Worm (Caenorhabditis elegans) whole organism, early embryonic: ENCODE data around the gene rpb-2.

Experiments
- B0310.2 ChIP-seq: sonication (generic microtip); optimal IDR thresholded peaks from 2 replicates; lab custom pipeline; 2016; ENCODE audit warnings: mild to moderate bottlenecking, missing genetic modification characterization, missing compliant biosample characterization
- F13C5.2 ChIP-seq: sonication (generic microtip); optimal IDR thresholded peaks from 2 replicates; lab custom pipeline; 2017; ENCODE audit warnings: mild to moderate bottlenecking, missing genetic modification characterization, inconsistent platforms, missing compliant biosample characterization
- aly-1 ChIP-seq: sonication (generic microtip); optimal IDR thresholded peaks from 2 replicates; lab custom pipeline; 2016; ENCODE audit warnings: missing genetic modification characterization, missing compliant biosample characterization
- ama-1 ChIP-seq: fragments of 150-350 bp; optimal IDR thresholded peaks from 2 replicates; lab custom pipeline; 2014
- ceh-13 ChIP-seq: fragments of 200-800 bp; sonication (Bioruptor generic); optimal IDR thresholded peaks from 2 replicates; lab custom pipeline; 2018; ENCODE audit warnings: mild to moderate bottlenecking, missing genetic modification characterization, missing compliant biosample characterization
- ceh-36 ChIP-seq: sonication (generic microtip); optimal IDR thresholded peaks from 2 replicates; lab custom pipeline; 2016; ENCODE audit warnings: missing genetic modification characterization, inconsistent platforms, missing compliant biosample characterization
- ets-7 ChIP-seq: sonication (generic microtip); optimal IDR thresholded peaks from 2 replicates; lab custom pipeline; 2016; ENCODE audit warnings: missing genotype, missing genetic modification characterization, missing compliant biosample characterization
- flt-1 ChIP-seq: fragments of 200-800 bp; sonication (Bioruptor generic); IDR thresholded peaks from 2 replicates; pipeline ENCODE4 v1.3.6; 2022; ENCODE audit warnings: missing genetic modification characterization, missing compliant biosample characterization
- hmbx-1 ChIP-seq: sonication (generic microtip); optimal IDR thresholded peaks from 2 replicates; lab custom pipeline; 2016; ENCODE audit warnings: mild to moderate bottlenecking, missing genetic modification characterization, missing compliant biosample characterization
- hmg-4 ChIP-seq: fragments of 200-800 bp; sonication (Bioruptor generic); optimal IDR thresholded peaks from 2 replicates; lab custom pipeline; 2018; ENCODE audit warnings: mild to moderate bottlenecking, missing genetic modification characterization, missing compliant biosample characterization
- pes-1 ChIP-seq: fragments of 200-800 bp; sonication (Bioruptor generic); IDR thresholded peaks from 2 replicates; pipeline ENCODE4 v1.3.6; 2022; ENCODE audit warnings: missing genetic modification reagents, missing genetic modification characterization, missing compliant biosample characterization
- scrt-1 ChIP-seq: fragments of 200-800 bp; sonication (Bioruptor generic); IDR thresholded peaks from 2 replicates; pipeline ENCODE4 v1.3.6; 2022; ENCODE audit warnings: missing genetic modification characterization, missing compliant biosample characterization
- sea-1 ChIP-seq: fragments of 200-800 bp; sonication (Bioruptor generic); conservative IDR thresholded peaks from 2 replicates; pipeline ENCODE4 v1.3.6; 2022; ENCODE audit warnings: missing genetic modification characterization, missing compliant biosample characterization
- tbx-11 ChIP-seq: fragments of 200-800 bp; sonication (Bioruptor generic); IDR thresholded peaks from 2 replicates; pipeline ENCODE4 v1.3.6; 2022; ENCODE audit warnings: missing genetic modification characterization, missing compliant biosample characterization
- tbx-37 ChIP-seq: fragments of 200-800 bp; sonication (Bioruptor generic); conservative IDR thresholded peaks from 2 replicates; pipeline ENCODE4 v1.3.6; 2022; ENCODE audit warnings: missing genetic modification reagents, missing genetic modification characterization, missing compliant biosample characterization
- tra-4 ChIP-seq: sonication (generic microtip); optimal IDR thresholded peaks from 2 replicates; lab custom pipeline; 2017; ENCODE audit warnings: missing genetic modification characterization, missing compliant biosample characterization

Gene rpb-2

DNA sequence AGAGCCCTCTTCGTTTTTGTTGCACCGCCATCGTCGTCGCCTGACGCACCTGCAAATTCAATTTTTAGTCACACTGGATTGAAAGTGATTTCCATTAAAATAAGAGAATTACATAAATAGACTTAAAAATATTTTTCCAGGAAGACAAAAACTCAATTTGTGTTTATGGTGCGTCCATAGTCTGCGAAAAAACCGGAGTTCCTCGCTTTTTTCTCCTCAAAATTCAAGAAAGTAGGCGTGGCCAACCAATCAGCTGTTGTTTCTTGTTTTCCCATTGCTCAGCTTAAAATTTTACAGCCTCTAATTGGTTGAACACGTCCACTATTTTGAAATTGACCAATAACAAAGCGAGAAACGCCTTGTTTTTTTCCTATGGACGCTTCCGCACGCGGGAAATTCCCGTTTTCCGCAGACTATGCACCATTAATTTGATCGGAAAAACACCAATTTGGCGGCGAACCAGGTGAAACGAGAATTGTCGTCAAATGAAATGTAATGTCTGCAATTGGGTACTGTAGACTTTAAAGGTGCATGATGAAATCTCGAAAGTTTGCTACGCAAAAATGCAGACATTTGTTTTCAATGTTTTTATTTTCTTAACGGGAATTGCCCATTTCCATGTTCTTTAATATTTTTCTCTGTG, 45.2 kb downstream of the rpb-2 start, which contains the start of gene C27F2.7:
C27F2.7 (minus strand) TSS at position 51 of the 643 bp plus-strand sequence.
- no peak for TF ChIP-seq tbx-37 (GFP tag; lab: Robert Waterston, UW)
- no peak for TF ChIP-seq pes-1 (GFP tag; lab: Robert Waterston, UW)
- no peak for TF ChIP-seq tra-4 (tag; lab: Kevin White, UChicago)
- no peak for TF ChIP-seq sea-1 (GFP tag; lab: Robert Waterston, UW)
- TF ChIP-seq F13C5.2 (tag; lab: Kevin White, UChicago), result no peak
- no peak for TF ChIP-seq flt-1 (GFP tag; lab: Robert Waterston, UW)
- no peak for TF ChIP-seq B0310.2
- TF ChIP-seq ceh-36 (tag; lab: Kevin White, UChicago), result no peak
- no peak for TF ChIP-seq ceh-13
- no peak for TF ChIP-seq ama-1 (lab: Kevin White, UChicago)
- no peak for TF ChIP-seq scrt-1 (GFP tag; lab: Robert Waterston, UW)
- TF ChIP-seq ets-7 (tag; lab: Kevin White, UChicago), result no peak
- TF ChIP-seq hmbx-1, result no peak
- no peak for TF ChIP-seq tbx-11 (GFP tag; lab: Robert Waterston, UW)

DNA sequence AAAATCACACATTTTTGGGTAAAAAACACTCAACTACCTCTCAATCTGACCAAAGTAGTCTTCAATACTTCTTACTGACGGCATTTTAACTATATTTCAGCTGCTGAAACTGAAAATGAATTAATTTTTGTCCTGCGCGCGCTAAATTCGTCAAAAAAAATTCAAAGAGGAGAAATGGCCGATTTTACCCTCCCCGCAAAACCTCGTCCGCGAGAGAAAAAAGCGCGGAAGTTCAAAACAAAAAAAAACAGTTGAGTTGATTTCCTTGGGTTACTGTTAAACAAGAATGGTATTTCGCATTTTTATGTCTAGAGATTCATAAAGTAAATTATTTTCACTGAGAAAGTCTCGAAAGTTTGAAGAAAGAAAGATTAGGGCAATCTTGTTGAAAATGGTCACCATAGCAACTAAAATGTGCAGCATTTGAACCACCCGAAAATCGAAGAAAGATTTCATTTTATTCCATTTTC, 47.5 kb downstream of the rpb-2 start, which contains the start of the genes C27F2.10 and wdr-60:
C27F2.10 (minus strand) TSS at position 109 of the 470 bp plus-strand sequence.
wdr-60 (plus strand) TSS at position 420 of the 470 bp plus-strand sequence.
- TF ChIP-seq F13C5.2 (tag; lab: Kevin White, UChicago) (no peak), tbx-11 (GFP tag; lab: Robert Waterston, UW) (no peak), ceh-36 (tag; lab: Kevin White, UChicago) (no peak), aly-1 (tag; lab: Kevin White, UChicago) (no peak), tbx-37 (GFP tag; lab: Robert Waterston, UW) (peak; percentile 58), pes-1 (GFP tag; lab: Robert Waterston, UW) (no peak), ceh-13 (no peak)

DNA sequence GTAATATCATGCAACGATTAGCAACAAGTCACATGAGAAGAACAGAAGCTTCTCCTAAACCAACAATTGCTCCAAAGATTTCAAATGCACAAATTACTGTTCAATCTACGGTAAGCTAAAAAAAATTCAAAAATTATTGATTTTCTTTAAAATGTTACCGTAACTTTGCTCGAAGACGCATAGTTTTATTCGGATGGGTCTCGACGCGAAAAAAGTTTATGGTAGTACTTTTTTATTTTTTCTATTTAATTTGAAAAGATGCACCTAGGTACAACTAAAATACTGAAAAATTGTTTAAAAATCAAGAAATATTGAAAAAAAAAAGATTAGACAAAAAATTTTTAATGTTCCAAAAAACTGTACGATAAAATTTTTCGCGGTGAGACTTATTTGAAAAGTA, 48.3 kb downstream of the rpb-2 start:
- no peak for TF ChIP-seq tbx-11 (GFP tag; lab: Robert Waterston, UW)
- TF ChIP-seq hmg-4 (GFP tag; lab: Kevin White, UChicago), result no peak
- TF ChIP-seq scrt-1 (GFP tag; lab: Robert Waterston, UW), result no peak
- TF ChIP-seq tra-4 (tag; lab: Kevin White, UChicago), result no peak
- TF ChIP-seq ceh-13, result no peak
- TF ChIP-seq ama-1 (lab: Kevin White, UChicago), result no peak
- no peak for TF ChIP-seq sea-1 (GFP tag; lab: Robert Waterston, UW)
- no peak for TF ChIP-seq B0310.2
